Worm (Caenorhabditis elegans): ENCODE data around the gene T09B9.3.

Gene T09B9.3

ce11 chrX:9794173-9794572 lies 33.0 kb upstream of the T09B9.3 start, which contains the start of gene F36G3.2:
Gene F36G3.2, minus strand, starts transcription at chrX:9794273.
- TF ChIP-seq ceh-36 (tag; optimal IDR thresholded peaks at IDR 0.05) (no peak), ets-7 (tag; optimal IDR thresholded peaks at IDR 0.05) (no peak), aly-1 (tag; optimal IDR thresholded peaks at IDR 0.05) (no peak), flt-1 (GFP tag; IDR thresholded peaks at IDR 0.05) (no peak)

- no peak for TF ChIP-seq scrt-1 (GFP tag; IDR thresholded peaks at IDR 0.05)
- TF ChIP-seq F13C5.2 (tag; optimal IDR thresholded peaks at IDR 0.05): no peak
- TF ChIP-seq hnd-1 (tag; optimal IDR thresholded peaks at IDR 0.05): no peak
- no peak for TF ChIP-seq ama-1 (optimal IDR thresholded peaks at IDR 0.05)
- no peak for TF ChIP-seq tbx-37 (GFP tag; conservative IDR thresholded peaks at IDR 0.05)
- TF ChIP-seq ceh-13 (GFP tag; optimal IDR thresholded peaks at IDR 0.05): no peak
- TF ChIP-seq flt-1 (GFP tag; IDR thresholded peaks at IDR 0.05): no peak
- no peak for TF ChIP-seq sea-1 (GFP tag; conservative IDR thresholded peaks at IDR 0.05)
- no peak for TF ChIP-seq ets-7 (tag; optimal IDR thresholded peaks at IDR 0.05)
- TF ChIP-seq pes-1 (GFP tag; IDR thresholded peaks at IDR 0.05): no peak
- TF ChIP-seq tra-4 (tag; optimal IDR thresholded peaks at IDR 0.05): no peak
- no peak for TF ChIP-seq hmg-4 (GFP tag; optimal IDR thresholded peaks at IDR 0.05)
- no peak for TF ChIP-seq hmbx-1 (tag; optimal IDR thresholded peaks at IDR 0.05)
- no peak for TF ChIP-seq ceh-36 (tag; optimal IDR thresholded peaks at IDR 0.05)
- no peak for TF ChIP-seq B0310.2 (tag; optimal IDR thresholded peaks at IDR 0.05)
- TF ChIP-seq aly-1 (tag; optimal IDR thresholded peaks at IDR 0.05): no peak
Observed at ce11 chrX:9789110-9789509, 27.9 kb upstream of the T09B9.3 start, which contains the start of gene F36G3.1. Gene F36G3.1, minus strand, starts transcription at chrX:9789210.

- TF ChIP-seq sea-1 (GFP tag; conservative IDR thresholded peaks at IDR 0.05) (no peak), ets-7 (tag; optimal IDR thresholded peaks at IDR 0.05) (no peak), tbx-37 (GFP tag; conservative IDR thresholded peaks at IDR 0.05) (no peak), tbx-11 (GFP tag; IDR thresholded peaks at IDR 0.05) (no peak), hmbx-1 (tag; optimal IDR thresholded peaks at IDR 0.05) (no peak), ama-1 (optimal IDR thresholded peaks at IDR 0.05) (no peak), ceh-36 (tag; optimal IDR thresholded peaks at IDR 0.05) (no peak), scrt-1 (GFP tag; IDR thresholded peaks at IDR 0.05) (no peak), pes-1 (GFP tag; IDR thresholded peaks at IDR 0.05) (no peak), F13C5.2 (tag; optimal IDR thresholded peaks at IDR 0.05) (no peak), aly-1 (tag; optimal IDR thresholded peaks at IDR 0.05) (no peak), flt-1 (GFP tag; IDR thresholded peaks at IDR 0.05) (no peak), hmg-4 (GFP tag; optimal IDR thresholded peaks at IDR 0.05) (no peak), hnd-1 (tag; optimal IDR thresholded peaks at IDR 0.05) (no peak), B0310.2 (tag; optimal IDR thresholded peaks at IDR 0.05) (no peak), ceh-13 (GFP tag; optimal IDR thresholded peaks at IDR 0.05) (no peak), tra-4 (tag; optimal IDR thresholded peaks at IDR 0.05) (no peak)
Observed at ce11 chrX:9785865-9786264, 24.7 kb upstream of the T09B9.3 start.

ce11 chrX:9782389-9782939 lies 21.3 kb upstream of the T09B9.3 start:
- TF ChIP-seq ets-7 (tag; optimal IDR thresholded peaks at IDR 0.05) (no peak), aly-1 (tag; optimal IDR thresholded peaks at IDR 0.05) (no peak), flt-1 (GFP tag; IDR thresholded peaks at IDR 0.05) (no peak), hmbx-1 (tag; optimal IDR thresholded peaks at IDR 0.05) (no peak), ceh-13 (GFP tag; optimal IDR thresholded peaks at IDR 0.05) (no peak), tbx-37 (GFP tag; conservative IDR thresholded peaks at IDR 0.05) (no peak), B0310.2 (tag; optimal IDR thresholded peaks at IDR 0.05) (no peak), scrt-1 (GFP tag; IDR thresholded peaks at IDR 0.05) (no peak), hnd-1 (tag; optimal IDR thresholded peaks at IDR 0.05) (no peak), pes-1 (GFP tag; IDR thresholded peaks at IDR 0.05) (no peak), ama-1 (optimal IDR thresholded peaks at IDR 0.05) (no peak), sea-1 (GFP tag; conservative IDR thresholded peaks at IDR 0.05) (no peak), ceh-36 (tag; optimal IDR thresholded peaks at IDR 0.05) (no peak)

ce11 chrX:9777481-9777880 lies 16.3 kb upstream of the T09B9.3 start, which contains the start of gene T09B9.5:
Gene T09B9.5, plus strand, starts transcription at chrX:9777781.
- no peak for TF ChIP-seq hmbx-1 (tag; optimal IDR thresholded peaks at IDR 0.05)
- TF ChIP-seq hmg-4 (GFP tag; optimal IDR thresholded peaks at IDR 0.05): no peak
- TF ChIP-seq tra-4 (tag; optimal IDR thresholded peaks at IDR 0.05): no peak
- TF ChIP-seq ceh-13 (GFP tag; optimal IDR thresholded peaks at IDR 0.05): no peak
- no peak for TF ChIP-seq ets-7 (tag; optimal IDR thresholded peaks at IDR 0.05)
- TF ChIP-seq tbx-11 (GFP tag; IDR thresholded peaks at IDR 0.05): no peak

- TF ChIP-seq tbx-11 (GFP tag; IDR thresholded peaks at IDR 0.05): no peak
- TF ChIP-seq F13C5.2 (tag; optimal IDR thresholded peaks at IDR 0.05): no peak
- no peak for TF ChIP-seq hmbx-1 (tag; optimal IDR thresholded peaks at IDR 0.05)
- TF ChIP-seq pes-1 (GFP tag; IDR thresholded peaks at IDR 0.05): no peak
- 0 out of 2 replicates have a peak, but pooled peaks have one; percentile 19 for TF ChIP-seq flt-1 (GFP tag; IDR thresholded peaks at IDR 0.05)
Observed at ce11 chrX:9774323-9774722, 13.2 kb upstream of the T09B9.3 start, which contains the start of gene T09B9.4. Gene T09B9.4, minus strand, starts transcription at chrX:9774352.

ce11 chrX:9764822-9765221 lies 3.7 kb upstream of the T09B9.3 start, which contains the start of gene slc-17.9:
Gene slc-17.9, minus strand, starts transcription at chrX:9764922.
- TF ChIP-seq sea-1 (GFP tag; conservative IDR thresholded peaks at IDR 0.05): no peak
- TF ChIP-seq F13C5.2 (tag; optimal IDR thresholded peaks at IDR 0.05): no peak
- TF ChIP-seq flt-1 (GFP tag; IDR thresholded peaks at IDR 0.05): no peak
- TF ChIP-seq ceh-13 (GFP tag; optimal IDR thresholded peaks at IDR 0.05): no peak
- no peak for TF ChIP-seq tbx-11 (GFP tag; IDR thresholded peaks at IDR 0.05)
- TF ChIP-seq ets-7 (tag; optimal IDR thresholded peaks at IDR 0.05): no peak
- no peak for TF ChIP-seq hnd-1 (tag; optimal IDR thresholded peaks at IDR 0.05)
- TF ChIP-seq tbx-37 (GFP tag; conservative IDR thresholded peaks at IDR 0.05): no peak
- no peak for TF ChIP-seq B0310.2 (tag; optimal IDR thresholded peaks at IDR 0.05)
- TF ChIP-seq hmg-4 (GFP tag; optimal IDR thresholded peaks at IDR 0.05): no peak
- no peak for TF ChIP-seq hmbx-1 (tag; optimal IDR thresholded peaks at IDR 0.05)
- no peak for TF ChIP-seq ceh-36 (tag; optimal IDR thresholded peaks at IDR 0.05)
- no peak for TF ChIP-seq aly-1 (tag; optimal IDR thresholded peaks at IDR 0.05)
- TF ChIP-seq tra-4 (tag; optimal IDR thresholded peaks at IDR 0.05): no peak
- TF ChIP-seq pes-1 (GFP tag; IDR thresholded peaks at IDR 0.05): no peak
